Worm (Caenorhabditis elegans) whole organism, L4 larva: Measurements from ENCODE around the gene R09H3.3.

Source experiments
- ZK546.5 ChIP-seq, 2 experiments: sonication (generic microtip); optimal IDR thresholded peaks; 2 replicates each; lab custom pipeline; 2017; ENCODE audit warnings: missing biosample characterization in 2 of 2, missing genetic modification characterization in 2 of 2
- aly-2 ChIP-seq: sonication (generic microtip); optimal IDR thresholded peaks from 2 replicates; lab custom pipeline; 2018; ENCODE audit warnings: missing biosample characterization, missing genetic modification characterization
- hlh-11 ChIP-seq: fragments of 200-800 bp; sonication (Bioruptor generic); optimal IDR thresholded peaks from 2 replicates; lab custom pipeline; 2018; ENCODE audit warnings: mild to moderate bottlenecking, missing genetic modification characterization, missing compliant biosample characterization
- lin-1 ChIP-seq: fragments of 200-800 bp; sonication (Bioruptor generic); IDR thresholded peaks from 2 replicates; pipeline ENCODE4 v1.3.6; 2022; ENCODE audit warnings: missing genetic modification reagents, missing genetic modification characterization, missing compliant biosample characterization
- lsy-2 ChIP-seq, 2 experiments: fragments of 150-350 bp in 1 of 2; sonication (generic microtip) in 1 of 2; optimal IDR thresholded peaks; 2 replicates each; lab custom pipeline; 2014 to 2017; ENCODE audit warnings: missing biosample characterization in 2 of 2, missing genetic modification characterization in 2 of 2
- nhr-237 ChIP-seq: sonication (generic microtip); optimal IDR thresholded peaks from 2 replicates; lab custom pipeline; 2017; ENCODE audit warnings: missing biosample characterization, missing genetic modification characterization
- nhr-28 ChIP-seq: fragments of 150-350 bp; optimal IDR thresholded peaks from 2 replicates; lab custom pipeline; 2014; ENCODE audit warnings: missing biosample characterization, missing genetic modification characterization
- sdz-12 ChIP-seq: fragments of 200-800 bp; sonication (Bioruptor generic); optimal IDR thresholded peaks from 2 replicates; lab custom pipeline; 2018; ENCODE audit warnings: mild to moderate bottlenecking, missing genetic modification characterization, missing compliant biosample characterization
- skn-1 ChIP-seq: fragments of 150-350 bp; optimal IDR thresholded peaks from 2 replicates; lab custom pipeline; 2014; ENCODE audit warnings: missing biosample characterization, missing genetic modification characterization
- zip-11 ChIP-seq: fragments of 200-800 bp; sonication (Bioruptor generic); IDR thresholded peaks from 2 replicates; pipeline ENCODE4 v1.3.6; 2022; ENCODE audit warnings: missing genetic modification characterization, missing compliant biosample characterization
- ztf-11 ChIP-seq: fragments of 150-350 bp; optimal IDR thresholded peaks from 2 replicates; lab custom pipeline; 2014; ENCODE audit warnings: missing biosample characterization, missing genetic modification characterization

DNA sequence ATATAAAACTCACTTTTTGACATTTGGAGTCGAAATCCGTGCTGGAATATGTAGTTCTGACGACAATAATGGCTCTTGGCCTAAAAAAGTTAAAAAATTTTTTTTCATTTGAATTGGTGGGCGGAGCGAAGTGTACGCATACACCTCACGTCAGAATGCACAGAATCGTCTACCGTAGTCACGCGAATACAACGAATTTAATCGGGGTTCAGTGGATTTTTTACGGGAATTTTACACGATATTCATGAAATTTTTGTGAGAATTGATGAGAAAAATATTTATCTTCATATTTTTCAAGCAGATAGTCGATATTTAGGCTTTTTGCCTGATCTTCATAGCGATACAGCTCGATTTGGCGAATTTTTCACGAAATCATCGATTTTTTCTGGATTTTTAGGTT, at the start of gene R09H3.3:
- TF ChIP-seq sdz-12 (no peak), nhr-237 (tag; lab: Kevin White, UChicago) (no peak), zip-11 (GFP tag; lab: Robert Waterston, UW) (no peak), ZK546.5 (tag; optimal IDR thresholded peaks at IDR 0.05; lab: Kevin White, UChicago) (no peak), skn-1 (no peak), aly-2 (tag; lab: Kevin White, UChicago) (no peak), nhr-28 (tag; lab: Kevin White, UChicago) (no peak), ztf-11 (tag; lab: Kevin White, UChicago) (no peak), lsy-2 (tag; optimal IDR thresholded peaks at IDR 0.05; lab: Kevin White, UChicago) (no peak), lin-1 (GFP tag; lab: Robert Waterston, UW) (no peak), hlh-11 (tag; lab: Kevin White, UChicago) (no peak)
